Fruit fly (Drosophila melanogaster) whole organism, embryonic: ENCODE data around the gene CG5882.

Experiments used
- Blimp-1 ChIP-seq: fragments of 200-800 bp; sonication (Bioruptor generic); optimal IDR thresholded peaks from 3 replicates; lab custom pipeline; 2018; ENCODE audit warnings: missing biosample characterization, missing genetic modification characterization, mild to moderate bottlenecking, moderate library complexity, missing genetic modification reagents
- CG10654 ChIP-seq: fragments of 200-800 bp; sonication (Bioruptor generic); optimal IDR thresholded peaks from 2 replicates; lab custom pipeline; 2016; ENCODE audit warnings: missing biosample characterization, missing genetic modification characterization
- CG12219 ChIP-seq: fragments of 200-800 bp; sonication (Bioruptor generic); optimal IDR thresholded peaks from 3 replicates; lab custom pipeline; 2018; ENCODE audit warnings: missing biosample characterization, mild to moderate bottlenecking, missing genetic modification characterization
- CG1233 ChIP-seq: fragments of 200-800 bp; sonication (Bioruptor generic); optimal IDR thresholded peaks from 4 replicates; lab custom pipeline; 2018; ENCODE audit warnings: missing biosample characterization, mild to moderate bottlenecking, missing genetic modification characterization
- CG30403 ChIP-seq: fragments of 200-800 bp; sonication (Bioruptor generic); optimal IDR thresholded peaks from 3 replicates; lab custom pipeline; 2016; ENCODE audit warnings: missing biosample characterization, missing genetic modification characterization
- CG6654 ChIP-seq: fragments of 200-800 bp; sonication (Bioruptor generic); optimal IDR thresholded peaks from 2 replicates; lab custom pipeline; 2017; ENCODE audit warnings: missing biosample characterization, mild to moderate bottlenecking, missing genetic modification characterization
- CG6689 ChIP-seq: fragments of 200-800 bp; sonication (Bioruptor generic); IDR thresholded peaks from 2 replicates; pipeline ENCODE4 v1.3.6; 2022; ENCODE audit warnings: missing biosample characterization, missing genetic modification characterization
- CG7987 ChIP-seq: fragments of 200-800 bp; sonication (Bioruptor generic); optimal IDR thresholded peaks from 2 replicates; lab custom pipeline; 2018; ENCODE audit warnings: missing biosample characterization, mild to moderate bottlenecking, missing genetic modification characterization, moderate library complexity
- CG9215 ChIP-seq: fragments of 200-800 bp; sonication (Bioruptor generic); IDR thresholded peaks from 2 replicates; pipeline ENCODE4 v1.3.6; 2022; ENCODE audit warnings: missing biosample characterization, missing genetic modification characterization
- CG9932 ChIP-seq: fragments of 200-800 bp; sonication (Bioruptor generic); IDR thresholded peaks from 2 replicates; pipeline ENCODE4 v1.3.6; 2022; ENCODE audit warnings: missing biosample characterization, missing genetic modification characterization
- Deaf1 ChIP-seq: fragments of 200-800 bp; optimal IDR thresholded peaks from 3 replicates; lab custom pipeline; 2019; ENCODE audit warnings: missing biosample characterization, mild to moderate bottlenecking, missing genetic modification characterization, moderate library complexity
- Dfd ChIP-seq, 2 experiments: fragments of >200 bp; optimal IDR thresholded peaks; 2 replicates each; lab custom pipeline; 2017; ENCODE audit warnings: missing biosample characterization in 2 of 2, missing genetic modification characterization in 2 of 2
- Drgx ChIP-seq: fragments of 200-800 bp; sonication (Bioruptor generic); IDR thresholded peaks from 2 replicates; pipeline ENCODE4 v1.3.6; 2022; ENCODE audit warnings: missing biosample characterization, missing genetic modification characterization
- ERR ChIP-seq: fragments of 200-800 bp; sonication (Bioruptor generic); optimal IDR thresholded peaks from 2 replicates; lab custom pipeline; 2016; ENCODE audit warnings: missing biosample characterization, missing genetic modification characterization
- Ets65A ChIP-seq: fragments of 200-800 bp; sonication (Bioruptor generic); peaks from one replicate; lab custom pipeline; 2016; ENCODE audit warnings: missing biosample characterization, missing genetic modification characterization
- Hr78 ChIP-seq, 2 experiments: fragments of 200-800 bp in 1 of 2; fragments of >200 bp in 1 of 2; sonication (Bioruptor generic) in 1 of 2; optimal IDR thresholded peaks; 2 replicates each; lab custom pipeline; 2017 to 2019; ENCODE audit warnings: missing biosample characterization in 2 of 2, missing genetic modification characterization in 2 of 2, mild to moderate bottlenecking in 1 of 2, moderate library complexity in 1 of 2
- PHDP ChIP-seq: fragments of 200-800 bp; sonication (Bioruptor generic); optimal IDR thresholded peaks from 3 replicates; lab custom pipeline; 2018; ENCODE audit warnings: missing biosample characterization, mild to moderate bottlenecking, missing genetic modification characterization, moderate library complexity
- Pdp1 ChIP-seq, 2 experiments: fragments of 200-800 bp; sonication (Bioruptor generic); optimal IDR thresholded peaks; 3 replicates each; lab custom pipeline; 2016; ENCODE audit warnings: missing biosample characterization in 2 of 2, missing genetic modification characterization in 2 of 2, mild to moderate bottlenecking in 1 of 2, moderate library complexity in 1 of 2
- Rx ChIP-seq: fragments of 200-800 bp; sonication (Bioruptor generic); IDR thresholded peaks from 2 replicates; pipeline ENCODE4 v1.3.6; 2022; ENCODE audit warnings: missing biosample characterization, missing genetic modification characterization
- aop ChIP-seq: fragments of 200-800 bp; sonication (Bioruptor generic); IDR thresholded peaks from 2 replicates; pipeline ENCODE4 v1.3.6; 2022; ENCODE audit warnings: missing biosample characterization, missing genetic modification characterization
- ap ChIP-seq: fragments of 200-800 bp; sonication (Bioruptor generic); IDR thresholded peaks from 2 replicates; pipeline ENCODE4 v1.3.6; 2022; ENCODE audit warnings: missing biosample characterization, missing genetic modification characterization
- ara ChIP-seq: fragments of 200-800 bp; sonication (Bioruptor generic); IDR thresholded peaks from 2 replicates; pipeline ENCODE4 v1.3.6; 2022; ENCODE audit warnings: missing biosample characterization, missing genetic modification characterization
- ash1 ChIP-seq: fragments of 200-800 bp; sonication (Bioruptor generic); optimal IDR thresholded peaks from 2 replicates; lab custom pipeline; 2018; ENCODE audit warnings: missing biosample characterization, mild to moderate bottlenecking, missing genetic modification characterization
- bowl ChIP-seq: fragments of 200-800 bp; sonication (Bioruptor generic); IDR thresholded peaks from 2 replicates; pipeline ENCODE4 v1.3.6; 2022; ENCODE audit warnings: missing biosample characterization, missing genetic modification characterization
- chinmo ChIP-seq: fragments of 200-800 bp; sonication (Bioruptor generic); IDR thresholded peaks from 4 replicates; pipeline ENCODE4 v1.3.6; 2022; ENCODE audit warnings: missing biosample characterization, missing genetic modification characterization; ENCODE audit not compliant: partially characterized antibody
- disco-r ChIP-seq: fragments of 200-800 bp; sonication (Bioruptor generic); optimal IDR thresholded peaks from 2 replicates; lab custom pipeline; 2016; ENCODE audit warnings: missing biosample characterization, missing genetic modification characterization
- fd96Cb ChIP-seq: fragments of 200-800 bp; sonication (Bioruptor generic); optimal IDR thresholded peaks from 2 replicates; lab custom pipeline; 2018; ENCODE audit warnings: missing biosample characterization, mild to moderate bottlenecking, missing genetic modification characterization, moderate library complexity
- lbe ChIP-seq: fragments of 200-800 bp; sonication (Bioruptor generic); optimal IDR thresholded peaks from 2 replicates; lab custom pipeline; 2016; ENCODE audit warnings: missing biosample characterization, mild to moderate bottlenecking, missing genetic modification characterization
- lov ChIP-seq, 2 experiments: fragments of 200-800 bp in 1 of 2; fragments of >200 bp in 1 of 2; sonication (Bioruptor generic) in 1 of 2; IDR thresholded peaks in 1 of 2; optimal IDR thresholded peaks in 1 of 2; 2 replicates in 1 of 2; 3 replicates in 1 of 2; pipeline versions ENCODE4 v1.3.6 to Lab custom; 2017 to 2022; ENCODE audit warnings: missing biosample characterization in 1 of 2, missing genetic modification characterization in 1 of 2
- nom ChIP-seq: fragments of 200-800 bp; sonication (Bioruptor generic); optimal IDR thresholded peaks from 2 replicates; lab custom pipeline; 2017; ENCODE audit warnings: missing biosample characterization, missing genetic modification characterization, mild to moderate bottlenecking, moderate library complexity, missing genetic modification reagents
- sens ChIP-seq: fragments of 200-800 bp; sonication (Bioruptor generic); peaks from one replicate; lab custom pipeline; 2016; ENCODE audit warnings: missing biosample characterization, missing genetic modification characterization
- sisA ChIP-seq: fragments of 200-800 bp; sonication (Bioruptor generic); IDR thresholded peaks from 2 replicates; pipeline ENCODE4 v1.3.6; 2022; ENCODE audit warnings: missing biosample characterization, missing genetic modification characterization
- wek ChIP-seq: fragments of 200-800 bp; sonication (Bioruptor generic); optimal IDR thresholded peaks from 3 replicates; lab custom pipeline; 2018; ENCODE audit warnings: missing biosample characterization, mild to moderate bottlenecking, missing genetic modification characterization, moderate library complexity

The CG5882 gene

dm6 chr3R:27084528-27085052 lies 33.9 kb upstream of the CG5882 start:
- peak; percentile 32; the same call in 1 of the 2 replicates for TF ChIP-seq Drgx (GFP tag; lab: Robert Waterston, UW)
- no peak for TF ChIP-seq bowl (GFP tag; lab: Robert Waterston, UW)
- TF ChIP-seq nom (GFP tag; lab: Kevin White, UChicago), result peak; percentile 40

- TF ChIP-seq ERR (no peak), CG7987 (no peak), ap (GFP tag; lab: Robert Waterston, UW) (no peak), CG10654 (GFP tag; lab: Kevin White, UChicago) (no peak), CG9215 (GFP tag; lab: Robert Waterston, UW) (no peak), CG30403 (GFP tag; lab: Kevin White, UChicago) (no peak), fd96Cb (tag; lab: Kevin White, UChicago) (no peak), lov (optimal IDR thresholded peaks at IDR 0.05; lab: Kevin White, UChicago) (no peak), lov (GFP tag; IDR thresholded peaks at IDR 0.05; lab: Robert Waterston, UW) (no peak), CG1233 (GFP tag; lab: Kevin White, UChicago) (no peak), PHDP (tag; lab: Kevin White, UChicago) (no peak), Pdp1 (GFP tag; optimal IDR thresholded peaks at IDR 0.05; lab: Kevin White, UChicago) (no peak), CG6654 (GFP tag; lab: Kevin White, UChicago) (no peak), CG12219 (GFP tag; lab: Kevin White, UChicago) (no peak), Hr78 (GFP tag; optimal IDR thresholded peaks at IDR 0.05; lab: Kevin White, UChicago) (no peak), ara (GFP tag; lab: Robert Waterston, UW) (no peak), disco-r (GFP tag; lab: Kevin White, UChicago) (no peak), CG9932 (GFP tag; lab: Robert Waterston, UW) (no peak)
- TF ChIP-seq, all 482 proteins: peak for 0
These were observed 30.9 kb upstream of the CG5882 start, which contains the start of gene Cpr97Ea for dm6 chr3R:27087549-27087948. Cpr97Ea (minus strand) TSS chr3R:27087778.

- peak; percentile 87 for TF ChIP-seq Blimp-1 (GFP tag; lab: Kevin White, UChicago)
- TF ChIP-seq chinmo, result 0 out of 4 replicates have a peak, but pooled peaks have one; percentile 6
- TF ChIP-seq aop (GFP tag; lab: Robert Waterston, UW), result no peak
- TF ChIP-seq Dfd (GFP tag; optimal IDR thresholded peaks at IDR 0.05; lab: Kevin White, UChicago), result no peak
- TF ChIP-seq Deaf1 (tag; lab: Kevin White, UChicago), result peak; percentile 68
These were observed 27.3 kb upstream of the CG5882 start, which contains the start of gene Cpr97Eb for dm6 chr3R:27091106-27091505. Cpr97Eb (minus strand) TSS chr3R:27091130.

dm6 chr3R:27092263-27092662 lies 26.2 kb upstream of the CG5882 start:
- peak; percentile 10 for TF ChIP-seq lbe (GFP tag; lab: Kevin White, UChicago)
- peak; percentile 47 for TF ChIP-seq Drgx (GFP tag; lab: Robert Waterston, UW)
- TF ChIP-seq sisA (GFP tag; lab: Robert Waterston, UW), result peak; percentile 10; the same call in 1 of the 2 replicates
- peak; percentile 53 for TF ChIP-seq Ets65A (GFP tag; lab: Kevin White, UChicago)
- peak; percentile 26 for TF ChIP-seq sens (GFP tag; lab: Kevin White, UChicago)
- TF ChIP-seq CG6689, result 0 out of 2 replicates have a peak, but pooled peaks have one; percentile 13
- no peak for TF ChIP-seq ash1 (GFP tag; lab: Kevin White, UChicago)
- peak; percentile 8; the same call in 1 of the 2 replicates for TF ChIP-seq Rx (GFP tag; lab: Robert Waterston, UW)
- peak; percentile 13 for TF ChIP-seq Blimp-1 (GFP tag; lab: Kevin White, UChicago)
- no peak for TF ChIP-seq wek
